Fruit fly (Drosophila melanogaster) whole organism, embryonic: ENCODE results near the gene nol.

Experiments used
- Antp ChIP-seq: fragments of 200-800 bp; sonication (Bioruptor generic); optimal IDR thresholded peaks from 3 replicates; lab custom pipeline; 2016; ENCODE audit warnings: missing biosample characterization, missing genetic modification characterization
- Atf6 ChIP-seq: fragments of 200-800 bp; sonication (Bioruptor generic); IDR thresholded peaks from 2 replicates; pipeline ENCODE4 v1.3.6; 2022; ENCODE audit warnings: missing biosample characterization, missing genetic modification characterization
- Blimp-1 ChIP-seq: fragments of 200-800 bp; sonication (Bioruptor generic); optimal IDR thresholded peaks from 3 replicates; lab custom pipeline; 2018; ENCODE audit warnings: missing biosample characterization, missing genetic modification characterization, mild to moderate bottlenecking, moderate library complexity, missing genetic modification reagents
- CG13287 ChIP-seq: fragments of 200-800 bp; sonication (Bioruptor generic); IDR thresholded peaks from 2 replicates; pipeline ENCODE4 v1.3.6; 2022; ENCODE audit warnings: missing biosample characterization, missing genetic modification characterization; ENCODE audit not compliant: partially characterized antibody
- CG13624 ChIP-seq: fragments of 200-800 bp; sonication (Bioruptor generic); optimal IDR thresholded peaks from 2 replicates; lab custom pipeline; 2016; ENCODE audit warnings: missing biosample characterization, missing genetic modification characterization
- CG1529 ChIP-seq: fragments of 200-800 bp; sonication (Bioruptor generic); optimal IDR thresholded peaks from 3 replicates; lab custom pipeline; 2018; ENCODE audit warnings: missing biosample characterization, missing genetic modification characterization
- CG15514 ChIP-seq: fragments of 200-800 bp; sonication (Bioruptor generic); optimal IDR thresholded peaks from 3 replicates; lab custom pipeline; 2017; ENCODE audit warnings: missing biosample characterization, missing genetic modification characterization, mild to moderate bottlenecking, moderate library complexity, missing genetic modification reagents
- CG16813 ChIP-seq: fragments of 200-800 bp; sonication (Bioruptor generic); IDR thresholded peaks from 3 replicates; pipeline ENCODE4 v1.3.6; 2022; ENCODE audit warnings: missing biosample characterization, missing genetic modification characterization; ENCODE audit not compliant: partially characterized antibody
- CG17328 ChIP-seq: fragments of 200-800 bp; sonication (Bioruptor generic); IDR thresholded peaks from 2 replicates; pipeline ENCODE4 v1.3.6; 2022; ENCODE audit warnings: missing biosample characterization, missing genetic modification characterization
- CG18476 ChIP-seq: fragments of 200-800 bp; sonication (Bioruptor generic); optimal IDR thresholded peaks from 2 replicates; lab custom pipeline; 2016; ENCODE audit warnings: missing biosample characterization, mild to moderate bottlenecking, missing genetic modification characterization
- CG30020 ChIP-seq: fragments of 200-800 bp; optimal IDR thresholded peaks from 2 replicates; lab custom pipeline; 2019; ENCODE audit warnings: missing biosample characterization, mild to moderate bottlenecking, missing genetic modification characterization, moderate library complexity
- CG3163 ChIP-seq: fragments of 200-800 bp; sonication (Bioruptor generic); optimal IDR thresholded peaks from 3 replicates; lab custom pipeline; 2016; ENCODE audit warnings: missing biosample characterization, missing genetic modification characterization
- CG33213 ChIP-seq: fragments of 200-800 bp; sonication (Bioruptor generic); optimal IDR thresholded peaks from 3 replicates; lab custom pipeline; 2016; ENCODE audit warnings: missing biosample characterization, missing genetic modification characterization
- CG42726 ChIP-seq: fragments of 200-800 bp; sonication (Bioruptor generic); IDR thresholded peaks from 2 replicates; pipeline ENCODE4 v1.3.6; 2022; ENCODE audit warnings: missing biosample characterization, missing genetic modification characterization; ENCODE audit not compliant: partially characterized antibody
- CG4282 ChIP-seq: fragments of 200-800 bp; sonication (Bioruptor generic); optimal IDR thresholded peaks from 2 replicates; lab custom pipeline; 2016; ENCODE audit warnings: missing biosample characterization, missing genetic modification characterization
- CG4617 ChIP-seq: fragments of 200-800 bp; sonication (Bioruptor generic); optimal IDR thresholded peaks from 3 replicates; lab custom pipeline; 2016; ENCODE audit warnings: missing biosample characterization, missing genetic modification characterization, borderline replicate concordance
- CG4820 ChIP-seq: fragments of 200-800 bp; sonication (Bioruptor generic); optimal IDR thresholded peaks from 3 replicates; lab custom pipeline; 2016; ENCODE audit warnings: missing biosample characterization, missing genetic modification characterization
- CG6791 ChIP-seq: fragments of 200-800 bp; sonication (Bioruptor generic); IDR thresholded peaks from 3 replicates; pipeline ENCODE4 v1.3.6; 2022; ENCODE audit warnings: missing biosample characterization, missing genetic modification characterization; ENCODE audit not compliant: partially characterized antibody
- CG6813 ChIP-seq: fragments of 200-800 bp; sonication (Bioruptor generic); optimal IDR thresholded peaks from 2 replicates; lab custom pipeline; 2017; ENCODE audit warnings: missing biosample characterization, missing genetic modification characterization, mild to moderate bottlenecking, moderate library complexity, missing genetic modification reagents
- CG7839 ChIP-seq: fragments of 200-800 bp; sonication (Bioruptor generic); optimal IDR thresholded peaks from 3 replicates; lab custom pipeline; 2018; ENCODE audit warnings: missing biosample characterization, mild to moderate bottlenecking, missing genetic modification characterization, moderate library complexity
- CG8478 ChIP-seq: fragments of >200 bp; optimal IDR thresholded peaks from 2 replicates; lab custom pipeline; 2018
- CG8944 ChIP-seq: fragments of 200-800 bp; sonication (Bioruptor generic); optimal IDR thresholded peaks from 3 replicates; lab custom pipeline; 2016; ENCODE audit warnings: missing biosample characterization, missing genetic modification characterization
- CG9437 ChIP-seq: fragments of 200-800 bp; sonication (Bioruptor generic); optimal IDR thresholded peaks from 2 replicates; lab custom pipeline; 2018; ENCODE audit warnings: missing biosample characterization, mild to moderate bottlenecking, missing genetic modification characterization
- CG9817 ChIP-seq: fragments of 200-800 bp; sonication (Bioruptor generic); optimal IDR thresholded peaks from 2 replicates; lab custom pipeline; 2018; ENCODE audit warnings: missing biosample characterization, mild to moderate bottlenecking, missing genetic modification characterization, moderate library complexity
- CrebB ChIP-seq: fragments of 200-800 bp; sonication (Bioruptor generic); optimal IDR thresholded peaks from 3 replicates; lab custom pipeline; 2018; ENCODE audit warnings: missing biosample characterization, mild to moderate bottlenecking, missing genetic modification characterization
- Dip2 ChIP-seq: fragments of 200-800 bp; sonication (Bioruptor generic); IDR thresholded peaks from 2 replicates; pipeline ENCODE4 v1.3.6; 2022; ENCODE audit warnings: missing biosample characterization, missing genetic modification characterization
- Dll ChIP-seq: fragments of 200-800 bp; sonication (Bioruptor generic); IDR thresholded peaks from 4 replicates; pipeline ENCODE4 v1.3.6; 2022; ENCODE audit warnings: missing biosample characterization, missing genetic modification characterization; ENCODE audit not compliant: partially characterized antibody
- Elba2 ChIP-seq: fragments of 200-800 bp; sonication (Bioruptor generic); optimal IDR thresholded peaks from 3 replicates; lab custom pipeline; 2016; ENCODE audit warnings: missing biosample characterization, missing genetic modification characterization
- Ets97D ChIP-seq: fragments of 200-800 bp; sonication (Bioruptor generic); optimal IDR thresholded peaks from 3 replicates; lab custom pipeline; 2016; ENCODE audit warnings: missing biosample characterization, missing genetic modification characterization
- Fer1 ChIP-seq: fragments of 200-800 bp; sonication (Bioruptor generic); optimal IDR thresholded peaks from 2 replicates; lab custom pipeline; 2017; ENCODE audit warnings: missing biosample characterization, mild to moderate bottlenecking, missing genetic modification characterization
- HLH54F ChIP-seq: fragments of 200-800 bp; sonication (Bioruptor generic); optimal IDR thresholded peaks from 3 replicates; lab custom pipeline; 2016; ENCODE audit warnings: missing biosample characterization, missing genetic modification characterization
- HmgZ ChIP-seq: fragments of 200-800 bp; sonication (Bioruptor generic); optimal IDR thresholded peaks from 2 replicates; lab custom pipeline; 2018; ENCODE audit warnings: missing biosample characterization, mild to moderate bottlenecking, missing genetic modification characterization
- Hmr ChIP-seq: fragments of 200-800 bp; sonication (Bioruptor generic); optimal IDR thresholded peaks from 3 replicates; lab custom pipeline; 2017; ENCODE audit warnings: mild to moderate bottlenecking, missing biosample characterization, missing genetic modification reagents, missing genetic modification characterization
- MESR4 ChIP-seq: fragments of 200-800 bp; sonication (Bioruptor generic); optimal IDR thresholded peaks from 2 replicates; lab custom pipeline; 2018; ENCODE audit warnings: missing biosample characterization, mild to moderate bottlenecking, missing genetic modification characterization, moderate library complexity
- Oaz ChIP-seq: fragments of 200-800 bp; sonication (Bioruptor generic); IDR thresholded peaks from 2 replicates; pipeline ENCODE4 v1.3.6; 2022; ENCODE audit warnings: missing biosample characterization, missing genetic modification characterization
- Spps ChIP-seq: fragments of 200-800 bp; sonication (Bioruptor generic); optimal IDR thresholded peaks from 2 replicates; lab custom pipeline; 2018; ENCODE audit warnings: missing biosample characterization, mild to moderate bottlenecking, missing genetic modification characterization
- amos ChIP-seq: fragments of 200-800 bp; sonication (Bioruptor generic); IDR thresholded peaks from 2 replicates; pipeline ENCODE4 v1.3.6; 2022; ENCODE audit warnings: missing biosample characterization, missing genetic modification characterization; ENCODE audit not compliant: partially characterized antibody
- ase ChIP-seq: fragments of 200-800 bp; sonication (Bioruptor generic); IDR thresholded peaks from 3 replicates; pipeline ENCODE4 v1.3.6; 2022; ENCODE audit warnings: missing biosample characterization, missing genetic modification characterization
- bcd ChIP-seq: fragments of 200-800 bp; sonication (Bioruptor generic); optimal IDR thresholded peaks from 2 replicates; lab custom pipeline; 2017; ENCODE audit warnings: missing biosample characterization, mild to moderate bottlenecking, missing genetic modification characterization
- da ChIP-seq: fragments of 200-800 bp; sonication (Bioruptor generic); optimal IDR thresholded peaks from 2 replicates; lab custom pipeline; 2016; ENCODE audit warnings: missing biosample characterization, missing genetic modification characterization
- dimm ChIP-seq: fragments of 200-800 bp; sonication (Bioruptor generic); IDR thresholded peaks from 2 replicates; pipeline ENCODE4 v1.3.6; 2022; ENCODE audit warnings: missing biosample characterization, missing genetic modification characterization
- fd3F ChIP-seq: fragments of 200-800 bp; sonication (Bioruptor generic); optimal IDR thresholded peaks from 2 replicates; lab custom pipeline; 2018; ENCODE audit warnings: missing biosample characterization, mild to moderate bottlenecking, missing genetic modification characterization, moderate library complexity
- gt ChIP-seq: fragments of 200-800 bp; sonication (Bioruptor generic); IDR thresholded peaks from 2 replicates; pipeline ENCODE4 v1.3.6; 2022; ENCODE audit warnings: missing biosample characterization, missing genetic modification characterization
- kay ChIP-seq: fragments of 200-800 bp; sonication (Bioruptor generic); optimal IDR thresholded peaks from 2 replicates; lab custom pipeline; 2016; ENCODE audit warnings: missing biosample characterization, missing genetic modification characterization
- lmd ChIP-seq: fragments of 200-800 bp; sonication (Bioruptor generic); IDR thresholded peaks from 2 replicates; pipeline ENCODE4 v1.3.6; 2022; ENCODE audit warnings: missing biosample characterization, missing genetic modification characterization
- sim ChIP-seq: fragments of 200-800 bp; sonication (Bioruptor generic); IDR thresholded peaks from 2 replicates; pipeline ENCODE4 v1.3.6; 2022; ENCODE audit warnings: missing biosample characterization, missing genetic modification characterization
- so ChIP-seq: fragments of 200-800 bp; sonication (Bioruptor generic); IDR thresholded peaks from 3 replicates; pipeline ENCODE4 v1.3.6; 2022; ENCODE audit warnings: missing biosample characterization, missing genetic modification characterization
- sr ChIP-seq: fragments of 200-800 bp; sonication (Bioruptor generic); IDR thresholded peaks from 3 replicates; pipeline ENCODE4 v1.3.6; 2022; ENCODE audit warnings: missing biosample characterization, missing genetic modification characterization
- stwl ChIP-seq: fragments of 200-800 bp; sonication (Bioruptor generic); optimal IDR thresholded peaks from 3 replicates; lab custom pipeline; 2018; ENCODE audit warnings: missing biosample characterization, mild to moderate bottlenecking, missing genetic modification characterization, moderate library complexity
- zen2 ChIP-seq: fragments of 200-800 bp; sonication (Bioruptor generic); IDR thresholded peaks from 3 replicates; pipeline ENCODE4 v1.3.6; 2022; ENCODE audit warnings: missing biosample characterization, missing genetic modification characterization; ENCODE audit not compliant: partially characterized antibody

Gene nol

DNA sequence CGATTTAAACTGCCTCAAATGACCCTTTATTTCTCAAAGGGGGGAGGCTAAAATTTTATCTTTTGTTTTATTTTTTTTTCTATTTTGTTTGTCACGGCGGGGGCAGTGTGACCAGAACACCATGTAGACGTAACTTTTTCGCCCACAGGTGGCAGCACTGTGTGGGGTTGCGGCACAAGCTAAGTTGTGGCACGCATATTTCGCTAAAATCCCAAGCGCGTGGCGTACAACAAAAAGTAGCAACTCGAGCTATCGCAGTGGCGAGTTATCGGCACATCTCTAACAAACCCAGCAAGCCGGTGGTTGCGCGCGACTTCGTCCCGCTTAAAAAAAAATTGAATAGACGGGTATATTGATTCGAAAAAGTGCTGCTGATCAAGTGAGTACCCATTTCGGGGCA, 7.5 kb upstream of the nol start, which contains the start of the genes Ufd1 and NaPi-III (continued):
- TF ChIP-seq Elba2 (GFP tag; lab: Kevin White, UChicago) (peak; percentile 74), Dll (GFP tag; lab: Robert Waterston, UW) (peak; percentile 85), Ets97D (GFP tag; lab: Kevin White, UChicago) (peak; percentile 92), fd3F (GFP tag; lab: Kevin White, UChicago) (no peak), CrebB (tag; lab: Kevin White, UChicago) (peak; percentile 14), Spps (tag; lab: Kevin White, UChicago) (no peak), HmgZ (tag; lab: Kevin White, UChicago) (peak; percentile 91), Antp (GFP tag; lab: Kevin White, UChicago) (peak; percentile 10), CG13287 (peak; percentile 94), sr (no peak), HLH54F (peak; percentile 43), CG16813 (peak; percentile 84), kay (GFP tag; lab: Kevin White, UChicago) (peak; percentile 15), Hmr (GFP tag; lab: Kevin White, UChicago) (peak; percentile 90), Dip2 (peak; percentile 86), CG33213 (peak; percentile 84), Blimp-1 (GFP tag; lab: Kevin White, UChicago) (no peak), zen2 (GFP tag; lab: Robert Waterston, UW) (peak; percentile 65; the same call in 2 of the 3 replicates), sim (GFP tag; lab: Robert Waterston, UW) (no peak), CG7839 (tag; lab: Kevin White, UChicago) (peak; percentile 10), CG15514 (GFP tag; lab: Kevin White, UChicago) (peak; percentile 80), CG30020 (tag; lab: Kevin White, UChicago) (peak; percentile 19), ase (no peak), Oaz (no peak), CG4820 (no peak), CG9817 (peak; percentile 15), so (GFP tag; lab: Robert Waterston, UW) (0 out of 3 replicates have a peak, but pooled peaks have one; percentile 52), CG13624 (GFP tag; lab: Kevin White, UChicago) (peak; percentile 68), CG42726 (GFP tag; lab: Robert Waterston, UW) (peak; percentile 90), bcd (GFP tag; lab: Kevin White, UChicago) (peak; percentile 17), CG4617 (peak; percentile 92), Atf6 (0 out of 2 replicates have a peak, but pooled peaks have one; percentile 16), CG9437 (GFP tag; lab: Kevin White, UChicago) (peak; percentile 14), lmd (GFP tag; lab: Robert Waterston, UW) (peak; percentile 20; the same call in 1 of the 2 replicates), CG8478 (lab: Kevin White, UChicago) (no peak), CG6791 (peak; percentile 90), CG18476 (GFP tag; lab: Kevin White, UChicago) (no peak), gt (GFP tag; lab: Robert Waterston, UW) (no peak), stwl (tag; lab: Kevin White, UChicago) (peak; percentile 83), CG8944 (GFP tag; lab: Kevin White, UChicago) (peak; percentile 36), CG1529 (no peak), CG6813 (GFP tag; lab: Kevin White, UChicago) (no peak), CG4282 (GFP tag; lab: Kevin White, UChicago) (peak; percentile 36), amos (GFP tag; lab: Robert Waterston, UW) (peak; percentile 90), CG17328 (GFP tag; lab: Robert Waterston, UW) (no peak), CG3163 (GFP tag; lab: Kevin White, UChicago) (peak; percentile 15), Fer1 (GFP tag; lab: Kevin White, UChicago) (peak; percentile 15), MESR4 (GFP tag; lab: Kevin White, UChicago) (peak; percentile 87), da (GFP tag; lab: Kevin White, UChicago) (peak; percentile 39), dimm (GFP tag; lab: Robert Waterston, UW) (no peak)
